Fruit fly (Drosophila melanogaster): ENCODE measurements around the gene Wnt4.

The Wnt4 gene

DNA sequence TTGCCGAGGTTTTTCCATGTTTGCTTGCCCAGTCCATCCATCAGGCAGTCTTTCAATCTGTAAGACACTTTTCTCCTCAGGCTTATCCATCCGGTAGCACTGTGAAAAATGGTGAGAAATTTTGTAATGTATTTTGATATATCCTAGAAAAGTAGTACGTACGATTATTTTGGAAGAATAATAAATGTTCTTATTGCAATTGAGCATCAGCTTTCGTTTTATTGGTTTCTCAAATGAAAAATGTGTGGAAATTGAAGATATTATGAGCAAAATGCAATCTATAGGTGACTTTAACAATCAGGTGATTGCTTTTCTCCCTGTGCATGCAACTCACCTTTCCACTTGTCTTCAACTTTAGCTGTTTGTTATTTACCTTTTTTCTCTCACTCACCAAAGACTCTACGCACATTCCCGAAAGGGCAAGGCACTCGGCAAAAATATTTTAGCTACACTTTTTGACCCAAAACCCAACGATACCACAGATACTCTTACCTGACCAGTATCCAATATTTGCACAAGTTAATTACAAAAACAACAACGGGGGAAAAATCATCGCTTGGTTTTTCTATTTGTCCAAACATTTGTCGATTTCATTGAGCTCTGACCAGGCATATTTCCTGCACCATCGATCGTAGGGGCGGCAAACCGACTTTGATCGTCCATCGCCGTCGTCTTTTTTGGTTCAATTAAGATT lies 738 bp upstream of the Wnt4 start:
- TF ChIP-seq Hr78 (GFP tag; optimal IDR thresholded peaks at IDR 0.05), result no peak
- TF ChIP-seq Hnf4 (GFP tag; optimal IDR thresholded peaks at IDR 0.05), result no peak
- TF ChIP-seq brk (GFP tag; optimal IDR thresholded peaks at IDR 0.05), result no peak
- TF ChIP-seq CrebA (GFP tag; optimal IDR thresholded peaks at IDR 0.05; ENCODE audit: borderline replicate concordance), result no peak
- no peak for TF ChIP-seq Rel (GFP tag; optimal IDR thresholded peaks at IDR 0.05)
- no peak for TF ChIP-seq Rel (tag; optimal IDR thresholded peaks at IDR 0.05)
- no peak for TF ChIP-seq GATAd (GFP tag; optimal IDR thresholded peaks at IDR 0.05)
- no peak for TF ChIP-seq Jra (GFP tag; optimal IDR thresholded peaks at IDR 0.05)
- TF ChIP-seq Myc (optimal IDR thresholded peaks at IDR 0.05), result no peak
- TF ChIP-seq CG9705 (GFP tag; optimal IDR thresholded peaks at IDR 0.05), result no peak
- TF ChIP-seq Vsx2 (GFP tag; optimal IDR thresholded peaks at IDR 0.05; ENCODE audit: partially characterized antibody), result no peak
- no peak for TF ChIP-seq foxo (GFP tag; optimal IDR thresholded peaks at IDR 0.05)
- TF ChIP-seq usp (GFP tag; optimal IDR thresholded peaks at IDR 0.05), result no peak
- TF ChIP-seq br (GFP tag; optimal IDR thresholded peaks at IDR 0.05), result no peak
- TF ChIP-seq ey (GFP tag; optimal IDR thresholded peaks at IDR 0.05), result no peak
- TF ChIP-seq dmrt93B (GFP tag; optimal IDR thresholded peaks at IDR 0.05), result no peak

- no peak for TF ChIP-seq Mio (GFP tag; optimal IDR thresholded peaks at IDR 0.05)
- TF ChIP-seq Dif (GFP tag; optimal IDR thresholded peaks at IDR 0.05; ENCODE audit: partially characterized antibody), result no peak
- TF ChIP-seq foxo (GFP tag; optimal IDR thresholded peaks at IDR 0.05), result no peak
- no peak for TF ChIP-seq Abd-B (GFP tag; optimal IDR thresholded peaks at IDR 0.05)
- TF ChIP-seq dl (GFP tag; optimal IDR thresholded peaks at IDR 0.05; ENCODE audit: insufficient read depth in 1 of 2, partially characterized antibody in 2 of 2), result no peak
Measured at dm6 chr2L:7272452-7272851, 4.5 kb downstream of the Wnt4 start.

DNA sequence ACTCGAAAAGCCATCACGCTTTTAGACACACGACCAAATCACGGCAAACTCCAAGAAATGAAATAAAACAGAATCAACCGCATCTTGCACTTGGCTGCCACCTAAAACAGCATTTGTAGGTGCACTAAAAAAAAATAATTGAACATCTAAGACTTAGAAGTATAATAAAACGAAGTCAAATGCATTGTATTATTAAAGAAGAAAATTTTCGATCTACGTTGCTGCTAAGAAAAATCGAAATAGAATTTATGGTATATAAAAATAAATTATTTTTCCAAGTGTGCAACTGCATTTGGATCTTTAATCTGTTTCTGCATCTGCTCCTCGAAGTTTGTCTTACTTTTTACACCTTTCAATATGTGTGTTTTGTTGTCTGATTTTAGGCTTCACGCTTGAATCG lies 6.7 kb downstream of the Wnt4 start:
- TF ChIP-seq sv (GFP tag; optimal IDR thresholded peaks at IDR 0.05) (peak; percentile 32), CG32264 (GFP tag; optimal IDR thresholded peaks at IDR 0.05) (no peak), h (GFP tag; optimal IDR thresholded peaks at IDR 0.05) (peak; percentile 12), foxo (GFP tag; optimal IDR thresholded peaks at IDR 0.05) (peak in 1 of 2 experiments; percentile 19)

DNA sequence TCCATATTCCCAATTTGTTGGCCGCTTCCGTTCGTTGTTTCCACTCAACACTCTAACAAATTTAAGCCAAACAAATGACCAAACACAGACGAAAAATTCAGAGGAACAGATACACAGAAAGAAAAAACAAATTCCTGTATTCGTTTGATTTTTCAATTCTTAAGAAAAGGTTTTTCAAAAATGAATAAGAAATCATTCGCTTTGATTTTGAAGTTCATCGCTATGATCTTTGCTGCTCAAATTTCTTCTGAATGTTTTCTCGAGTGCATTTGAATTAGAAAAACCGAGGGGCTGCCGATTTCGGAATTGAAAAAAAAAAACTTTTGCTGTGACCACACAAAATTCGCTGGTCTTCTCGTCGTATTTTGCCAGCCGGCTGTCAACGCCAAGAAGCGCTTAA lies 11.0 kb downstream of the Wnt4 start:
- TF ChIP-seq sv (GFP tag; optimal IDR thresholded peaks at IDR 0.05) (no peak), Hnf4 (GFP tag; optimal IDR thresholded peaks at IDR 0.05) (no peak), N (GFP tag; optimal IDR thresholded peaks at IDR 0.05) (no peak), Dif (GFP tag; optimal IDR thresholded peaks at IDR 0.05; ENCODE audit: partially characterized antibody) (no peak), br (GFP tag; optimal IDR thresholded peaks at IDR 0.05) (no peak), dmrt93B (GFP tag; optimal IDR thresholded peaks at IDR 0.05) (no peak), CrebA (GFP tag; optimal IDR thresholded peaks at IDR 0.05; ENCODE audit: borderline replicate concordance) (no peak), OdsH (GFP tag; optimal IDR thresholded peaks at IDR 0.05) (no peak), jim (GFP tag; optimal IDR thresholded peaks at IDR 0.05) (no peak), Sp1 (GFP tag; optimal IDR thresholded peaks at IDR 0.05) (no peak), CG9705 (GFP tag; optimal IDR thresholded peaks at IDR 0.05) (no peak), brk (GFP tag; optimal IDR thresholded peaks at IDR 0.05) (no peak), CG32264 (GFP tag; optimal IDR thresholded peaks at IDR 0.05) (no peak), Jra (GFP tag; optimal IDR thresholded peaks at IDR 0.05) (no peak), Rel (GFP tag; optimal IDR thresholded peaks at IDR 0.05) (no peak), Rel (tag; optimal IDR thresholded peaks at IDR 0.05) (no peak), Abd-B (GFP tag; optimal IDR thresholded peaks at IDR 0.05) (no peak)

- TF ChIP-seq fru (GFP tag; optimal IDR thresholded peaks at IDR 0.05) (no peak), Rel (GFP tag; optimal IDR thresholded peaks at IDR 0.05) (no peak), Rel (tag; optimal IDR thresholded peaks at IDR 0.05) (no peak), Dfd (GFP tag; optimal IDR thresholded peaks at IDR 0.05) (no peak), psq (GFP tag; optimal IDR thresholded peaks at IDR 0.05) (no peak), CG9705 (GFP tag; optimal IDR thresholded peaks at IDR 0.05) (no peak), Sp1 (GFP tag; optimal IDR thresholded peaks at IDR 0.05) (no peak), dl (GFP tag; optimal IDR thresholded peaks at IDR 0.05; ENCODE audit: insufficient read depth in 1 of 2, partially characterized antibody in 2 of 2) (no peak), Abd-B (GFP tag; optimal IDR thresholded peaks at IDR 0.05) (no peak), tai (GFP tag; optimal IDR thresholded peaks at IDR 0.05) (no peak), Hr83 (GFP tag; optimal IDR thresholded peaks at IDR 0.05; ENCODE audit: poor library complexity, severe bottlenecking) (no peak), jim (GFP tag; optimal IDR thresholded peaks at IDR 0.05) (no peak), usp (GFP tag; optimal IDR thresholded peaks at IDR 0.05) (no peak), dsf (GFP tag; optimal IDR thresholded peaks at IDR 0.05; ENCODE audit: borderline replicate concordance) (no peak), ey (GFP tag; optimal IDR thresholded peaks at IDR 0.05) (no peak)
Measured at dm6 chr2L:7264885-7265540, 12.0 kb downstream of the Wnt4 start.
